Worm (Caenorhabditis elegans) whole organism, L3 larva: ENCODE results near the gene pqn-32.

Experiments used
- R02D3.7 ChIP-seq: fragments of 150-350 bp; optimal IDR thresholded peaks from 2 replicates; lab custom pipeline; 2014; ENCODE audit warnings: missing biosample characterization, missing genetic modification characterization
- ceh-82 ChIP-seq: fragments of 150-350 bp; optimal IDR thresholded peaks from 2 replicates; lab custom pipeline; 2014; ENCODE audit warnings: missing biosample characterization, missing genetic modification characterization
- elt-3 ChIP-seq, 3 experiments: fragments of 150-350 bp in 1 of 3; sonication (generic microtip) in 2 of 3; optimal IDR thresholded peaks; 2 replicates in 2 of 3; 4 replicates in 1 of 3; lab custom pipeline; 2014 to 2017; ENCODE audit warnings: missing biosample characterization in 3 of 3, missing genetic modification characterization in 3 of 3
- fkh-10 ChIP-seq: sonication (generic microtip); optimal IDR thresholded peaks from 2 replicates; lab custom pipeline; 2017; ENCODE audit warnings: missing biosample characterization, missing genetic modification reagents, missing genetic modification characterization
- lin-39 ChIP-seq: fragments of 150-350 bp; optimal IDR thresholded peaks from 2 replicates; lab custom pipeline; 2018; ENCODE audit warnings: missing biosample characterization, missing genetic modification reagents, missing genetic modification characterization
- nhr-11 ChIP-seq: fragments of 150-350 bp; optimal IDR thresholded peaks from 2 replicates; lab custom pipeline; 2014; ENCODE audit warnings: missing biosample characterization, missing genetic modification characterization
- nhr-76 ChIP-seq: fragments of 150-350 bp; sonication (generic microtip); optimal IDR thresholded peaks from 5 replicates; lab custom pipeline; 2014; ENCODE audit warnings: missing biosample characterization, missing genetic modification characterization
- nhr-77 ChIP-seq: fragments of 150-350 bp; optimal IDR thresholded peaks from 2 replicates; lab custom pipeline; 2014; ENCODE audit warnings: missing biosample characterization, missing genetic modification characterization
- skn-1 ChIP-seq: fragments of 150-350 bp; optimal IDR thresholded peaks from 2 replicates; lab custom pipeline; 2014; ENCODE audit warnings: missing biosample characterization, missing genetic modification characterization
- unc-39 ChIP-seq: sonication (generic microtip); optimal IDR thresholded peaks from 4 replicates; lab custom pipeline; 2017; ENCODE audit warnings: missing biosample characterization, missing genetic modification characterization
- unc-62 ChIP-seq: fragments of 150-350 bp; sonication (generic microtip); optimal IDR thresholded peaks from 4 replicates; lab custom pipeline; 2014; ENCODE audit warnings: missing biosample characterization, missing genetic modification reagents, missing genetic modification characterization

DNA sequence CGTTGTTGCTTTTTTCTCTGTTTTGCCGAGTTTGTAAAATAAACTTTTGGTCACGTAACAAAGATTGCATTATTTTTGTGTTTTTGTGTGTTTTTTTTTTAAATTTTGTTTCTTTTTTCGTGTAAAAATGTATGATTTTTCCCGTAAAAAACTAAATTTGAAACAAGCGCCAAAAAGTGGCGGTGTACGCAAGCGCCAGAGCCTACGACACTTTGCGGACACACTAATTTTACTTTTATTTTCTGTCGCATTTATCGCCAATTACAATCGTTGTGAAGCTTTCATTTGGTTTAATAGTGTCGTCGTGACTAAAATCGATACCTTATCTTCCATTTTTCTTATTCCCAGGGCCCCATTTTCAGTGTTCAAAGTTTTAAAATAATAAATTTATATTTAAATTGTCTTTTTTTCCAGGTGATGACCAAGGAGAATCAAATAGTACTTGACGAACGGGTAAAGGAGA lies 24.0 kb upstream of the pqn-32 start, which contains the start of the genes Y81G3A.1 and gcn-2:
- TF ChIP-seq skn-1 (tag; lab: Kevin White, UChicago) (peak; percentile 19), nhr-77 (no peak), nhr-11 (tag; lab: Kevin White, UChicago) (no peak), unc-39 (tag; lab: Kevin White, UChicago) (no peak), elt-3 (tag; optimal IDR thresholded peaks at IDR 0.05; lab: Kevin White, UChicago) (no peak), ceh-82 (tag; lab: Kevin White, UChicago) (no peak), R02D3.7 (tag; lab: Kevin White, UChicago) (peak; percentile 20), fkh-10 (GFP tag; lab: Kevin White, UChicago) (no peak), lin-39 (peak; percentile 6), unc-62 (no peak), nhr-76 (tag; lab: Kevin White, UChicago) (no peak)
